Worm (Caenorhabditis elegans) whole organism, mixed stage, embryonic: Measurements from ENCODE around the gene Y54G2A.10.

Source experiments
- ceh-83 ChIP-seq: fragments of 200-800 bp; sonication (Bioruptor generic); optimal IDR thresholded peaks from 2 replicates; lab custom pipeline; 2018; ENCODE audit warnings: mild to moderate bottlenecking, missing genetic modification characterization, missing compliant biosample characterization
- lin-13 ChIP-seq: fragments of 150-350 bp; optimal IDR thresholded peaks from 2 replicates; lab custom pipeline; 2014; ENCODE audit warnings: missing biosample characterization, missing genetic modification characterization
- mep-1 ChIP-seq: fragments of 150-350 bp; optimal IDR thresholded peaks from 2 replicates; lab custom pipeline; 2017; ENCODE audit warnings: missing biosample characterization, missing genetic modification reagents, missing genetic modification characterization, inconsistent platforms
- mls-2 ChIP-seq: sonication (generic microtip); optimal IDR thresholded peaks from 2 replicates; lab custom pipeline; 2016; ENCODE audit warnings: mild to moderate bottlenecking, missing genetic modification characterization, moderate library complexity, missing compliant biosample characterization
- nhr-237 ChIP-seq: fragments of 150-350 bp; optimal IDR thresholded peaks from 2 replicates; lab custom pipeline; 2014; ENCODE audit warnings: missing biosample characterization, missing genetic modification characterization
- nhr-76 ChIP-seq: sonication (generic microtip); optimal IDR thresholded peaks from 2 replicates; lab custom pipeline; 2017; ENCODE audit warnings: missing biosample characterization, missing genetic modification characterization
- pha-4 ChIP-seq: fragments of 150-350 bp; optimal IDR thresholded peaks from 2 replicates; lab custom pipeline; 2018; ENCODE audit warnings: missing biosample characterization, missing genetic modification reagents, missing genetic modification characterization
- snpc-4 ChIP-seq: fragments of 150-350 bp; optimal IDR thresholded peaks from 2 replicates; lab custom pipeline; 2014; ENCODE audit warnings: missing biosample characterization, missing genetic modification characterization
- tbx-8 ChIP-seq: fragments of 200-800 bp; sonication (Bioruptor generic); optimal IDR thresholded peaks from 2 replicates; lab custom pipeline; 2018; ENCODE audit warnings: mild to moderate bottlenecking, missing genetic modification characterization, moderate library complexity, missing compliant biosample characterization
- unc-39 ChIP-seq: fragments of 150-350 bp; optimal IDR thresholded peaks from 2 replicates; lab custom pipeline; 2014; ENCODE audit warnings: missing biosample characterization, missing genetic modification characterization

ce11 chrIV:2819633-2820032, 20.1 kb downstream of the Y54G2A.10 start, which contains the start of gene Y54G2A.13:
- TF ChIP-seq lin-13 (tag; lab: Kevin White, UChicago) (no peak), pha-4 (tag; lab: Kevin White, UChicago) (no peak), nhr-237 (tag; lab: Kevin White, UChicago) (no peak), mep-1 (no peak), tbx-8 (no peak), unc-39 (tag; lab: Kevin White, UChicago) (no peak), snpc-4 (tag; lab: Kevin White, UChicago) (no peak), ceh-83 (GFP tag; lab: Kevin White, UChicago) (no peak), mls-2 (tag; lab: Kevin White, UChicago) (no peak), nhr-76 (tag; lab: Kevin White, UChicago) (no peak)
